2 worm cellular contexts compared by ENCODE assay signal in genomic region chrII:5907482-5907881, ce11.
TF ChIP-seq lines count a peak whose summit lies in the region.

TSS of gene vps-35 (plus strand) at chrII:5907816.

TF ChIP-seq in whole organism, L1 larva, 84 proteins besides CTCF, POLR2A, EP300 and RAD21 (continued from another document and continues in another):
- TF ChIP-seq C16A3.4 (tag; optimal IDR thresholded peaks at IDR 0.05; lab: Kevin White, UChicago): peak; percentile 47
- no peak for TF ChIP-seq fkh-4 (tag; optimal IDR thresholded peaks at IDR 0.05; lab: Kevin White, UChicago; ENCODE audit: borderline replicate concordance)
- no peak for TF ChIP-seq ceh-82 (tag; optimal IDR thresholded peaks at IDR 0.05; lab: Kevin White, UChicago)
- no peak for TF ChIP-seq ceh-63 (GFP tag; optimal IDR thresholded peaks at IDR 0.05; lab: Kevin White, UChicago)
- no peak for TF ChIP-seq C04F5.9 (tag; optimal IDR thresholded peaks at IDR 0.05; lab: Kevin White, UChicago)
- TF ChIP-seq tlp-1 (tag; optimal IDR thresholded peaks at IDR 0.05; lab: Kevin White, UChicago): no peak
- TF ChIP-seq sox-4 (tag; optimal IDR thresholded peaks at IDR 0.05; lab: Kevin White, UChicago): no peak
- no peak for TF ChIP-seq elt-2 (tag; optimal IDR thresholded peaks at IDR 0.05; lab: Kevin White, UChicago)
- peak; percentile 32 for TF ChIP-seq skn-1 (tag; optimal IDR thresholded peaks at IDR 0.05; lab: Kevin White, UChicago)
- TF ChIP-seq nhr-20 (tag; optimal IDR thresholded peaks at IDR 0.05; lab: Kevin White, UChicago): peak; percentile 32
- TF ChIP-seq efl-3 (GFP tag; optimal IDR thresholded peaks at IDR 0.05; lab: Kevin White, UChicago): no peak
- peak in 2 of 3 experiments; percentile 49 to 58 for TF ChIP-seq dpl-1 (GFP tag; optimal IDR thresholded peaks at IDR 0.05; lab: Kevin White, UChicago)
- no peak for TF ChIP-seq lin-14 (GFP tag; optimal IDR thresholded peaks at IDR 0.05; lab: Kevin White, UChicago)
- no peak for TF ChIP-seq dsc-1 (tag; optimal IDR thresholded peaks at IDR 0.05; lab: Kevin White, UChicago)
- TF ChIP-seq pag-3 (tag; optimal IDR thresholded peaks at IDR 0.05; lab: Kevin White, UChicago; ENCODE audit: borderline replicate concordance, insufficient read depth): peak; percentile 40
- TF ChIP-seq mdl-1 (tag; optimal IDR thresholded peaks at IDR 0.05; lab: Kevin White, UChicago): no peak
- no peak for TF ChIP-seq unc-98 (GFP tag; IDR thresholded peaks at IDR 0.05; lab: Robert Waterston, UW)
- no peak for TF ChIP-seq jun-1 (tag; optimal IDR thresholded peaks at IDR 0.05; lab: Kevin White, UChicago)
- TF ChIP-seq nhr-47 (tag; optimal IDR thresholded peaks at IDR 0.05; lab: Kevin White, UChicago): no peak
- no peak for TF ChIP-seq nhr-237 (tag; optimal IDR thresholded peaks at IDR 0.05; lab: Kevin White, UChicago)
- no peak for TF ChIP-seq fkh-8 (tag; optimal IDR thresholded peaks at IDR 0.05; lab: Kevin White, UChicago)
- TF ChIP-seq xbp-1 (tag; optimal IDR thresholded peaks at IDR 0.05; lab: Kevin White, UChicago): no peak
- no peak for TF ChIP-seq vab-15 (tag; optimal IDR thresholded peaks at IDR 0.05; lab: Kevin White, UChicago)
- TF ChIP-seq egl-27 (tag; optimal IDR thresholded peaks at IDR 0.05; lab: Kevin White, UChicago): no peak
- TF ChIP-seq grh-1 (GFP tag; IDR thresholded peaks at IDR 0.05; lab: Robert Waterston, UW): no peak
- no peak for TF ChIP-seq Y116A8C.19 (tag; optimal IDR thresholded peaks at IDR 0.05; lab: Kevin White, UChicago; ENCODE audit: borderline replicate concordance)
- no peak for TF ChIP-seq ztf-11 (tag; optimal IDR thresholded peaks at IDR 0.05; lab: Kevin White, UChicago)
- no peak for TF ChIP-seq lir-3 (tag; optimal IDR thresholded peaks at IDR 0.05; lab: Kevin White, UChicago; ENCODE audit: poor library complexity)
- no peak for TF ChIP-seq hlh-17 (GFP tag; optimal IDR thresholded peaks at IDR 0.05; lab: Kevin White, UChicago; ENCODE audit: borderline replicate concordance)
- TF ChIP-seq ets-5 (GFP tag; IDR thresholded peaks at IDR 0.05; lab: Robert Waterston, UW): no peak
- no peak for TF ChIP-seq alr-1 (tag; optimal IDR thresholded peaks at IDR 0.05; lab: Kevin White, UChicago; ENCODE audit: borderline replicate concordance)
- TF ChIP-seq snu-23 (GFP tag; optimal IDR thresholded peaks at IDR 0.05; lab: Kevin White, UChicago): peak; percentile 26
- no peak for TF ChIP-seq nhr-19 (GFP tag; conservative IDR thresholded peaks at IDR 0.05; lab: Robert Waterston, UW)
- TF ChIP-seq unc-30 (tag; optimal IDR thresholded peaks at IDR 0.05; lab: Kevin White, UChicago): no peak
- TF ChIP-seq lin-35 (GFP tag; optimal IDR thresholded peaks at IDR 0.05; lab: Kevin White, UChicago): peak; percentile 31 to 70
- no peak for TF ChIP-seq nhr-28 (tag; optimal IDR thresholded peaks at IDR 0.05; lab: Kevin White, UChicago)
- no peak for TF ChIP-seq swsn-7 (tag; optimal IDR thresholded peaks at IDR 0.05; lab: Kevin White, UChicago)
- no peak for TF ChIP-seq F16B12.6 (tag; optimal IDR thresholded peaks at IDR 0.05; lab: Kevin White, UChicago)
- TF ChIP-seq unc-86 (tag; optimal IDR thresholded peaks at IDR 0.05; lab: Kevin White, UChicago): no peak
- TF ChIP-seq lin-15B (tag; optimal IDR thresholded peaks at IDR 0.05; lab: Kevin White, UChicago): peak; percentile 4
- TF ChIP-seq aly-2 (tag; optimal IDR thresholded peaks at IDR 0.05; lab: Kevin White, UChicago): no peak
- TF ChIP-seq nhr-77 (tag; optimal IDR thresholded peaks at IDR 0.05; lab: Kevin White, UChicago): no peak
- no peak for TF ChIP-seq nhr-84 (tag; optimal IDR thresholded peaks at IDR 0.05; lab: Kevin White, UChicago)
- no peak for TF ChIP-seq elt-3 (tag; optimal IDR thresholded peaks at IDR 0.05; lab: Kevin White, UChicago)
- TF ChIP-seq C34B4.2 (tag; optimal IDR thresholded peaks at IDR 0.05; lab: Kevin White, UChicago): no peak
- TF ChIP-seq pax-3 (tag; optimal IDR thresholded peaks at IDR 0.05; lab: Kevin White, UChicago): no peak
- TF ChIP-seq ztf-4 (tag; optimal IDR thresholded peaks at IDR 0.05; lab: Kevin White, UChicago): no peak
- TF ChIP-seq mef-2 (tag; optimal IDR thresholded peaks at IDR 0.05; lab: Kevin White, UChicago): no peak
- TF ChIP-seq ceh-90 (tag; optimal IDR thresholded peaks at IDR 0.05; lab: Kevin White, UChicago): no peak
- no peak for TF ChIP-seq egl-13 (tag; optimal IDR thresholded peaks at IDR 0.05; lab: Kevin White, UChicago)
- TF ChIP-seq unc-62 (GFP tag; optimal IDR thresholded peaks at IDR 0.05; lab: Kevin White, UChicago): no peak
- TF ChIP-seq nhr-90 (tag; optimal IDR thresholded peaks at IDR 0.05; lab: Kevin White, UChicago; ENCODE audit: poor library complexity): no peak
- TF ChIP-seq nhr-71 (tag; optimal IDR thresholded peaks at IDR 0.05; lab: Kevin White, UChicago): peak; percentile 9
- no peak for TF ChIP-seq irx-1 (tag; optimal IDR thresholded peaks at IDR 0.05; lab: Kevin White, UChicago)
- TF ChIP-seq blmp-1 (tag; optimal IDR thresholded peaks at IDR 0.05; lab: Kevin White, UChicago): peak; percentile 64
- TF ChIP-seq hpl-2 (GFP tag; optimal IDR thresholded peaks at IDR 0.05; lab: Kevin White, UChicago): no peak
- no peak for TF ChIP-seq ceh-88 (GFP tag; IDR thresholded peaks at IDR 0.05; lab: Robert Waterston, UW)
- TF ChIP-seq lin-13 (GFP tag; optimal IDR thresholded peaks at IDR 0.05; lab: Kevin White, UChicago): no peak
- TF ChIP-seq fos-1 (tag; optimal IDR thresholded peaks at IDR 0.05; lab: Kevin White, UChicago): no peak
- TF ChIP-seq nhr-85 (tag; lab: Kevin White, UChicago): peak; percentile 70
- TF ChIP-seq rnt-1 (tag; optimal IDR thresholded peaks at IDR 0.05; lab: Kevin White, UChicago): no peak
- no peak for TF ChIP-seq pqm-1 (tag; optimal IDR thresholded peaks at IDR 0.05; lab: Kevin White, UChicago)
- TF ChIP-seq fkh-10 (GFP tag; optimal IDR thresholded peaks at IDR 0.05; lab: Kevin White, UChicago): no peak
- no peak for TF ChIP-seq ceh-8 (GFP tag; optimal IDR thresholded peaks at IDR 0.05; lab: Kevin White, UChicago)
- TF ChIP-seq sptf-1 (tag; optimal IDR thresholded peaks at IDR 0.05; lab: Kevin White, UChicago): no peak
- TF ChIP-seq tbx-2 (tag; optimal IDR thresholded peaks at IDR 0.05; lab: Kevin White, UChicago): no peak
- TF ChIP-seq efl-1 (optimal IDR thresholded peaks at IDR 0.05; lab: Kevin White, UChicago): peak; percentile 45 to 49
- peak; percentile 40 to 91 for TF ChIP-seq efl-1 (GFP tag; optimal IDR thresholded peaks at IDR 0.05 in 1 of 2; lab: Kevin White, UChicago)
- peak; percentile 24 for TF ChIP-seq mep-1 (tag; optimal IDR thresholded peaks at IDR 0.05; lab: Kevin White, UChicago)

TF ChIP-seq in whole organism, L4 larva, 104 proteins besides CTCF, POLR2A, EP300 and RAD21 (continued from another document and continues in another):
- TF ChIP-seq zfp-2 (tag; optimal IDR thresholded peaks at IDR 0.05; lab: Kevin White, UChicago) (no peak), lin-29 (GFP tag; IDR thresholded peaks at IDR 0.05; lab: Robert Waterston, UW) (no peak), ztf-11 (tag; optimal IDR thresholded peaks at IDR 0.05; lab: Kevin White, UChicago) (no peak), nhr-48 (tag; optimal IDR thresholded peaks at IDR 0.05; lab: Kevin White, UChicago) (no peak), nhr-111 (GFP tag; optimal IDR thresholded peaks at IDR 0.05; lab: Kevin White, UChicago) (no peak), duxl-1 (tag; optimal IDR thresholded peaks at IDR 0.05; lab: Kevin White, UChicago; ENCODE audit: poor library complexity) (no peak), ceh-62 (tag; optimal IDR thresholded peaks at IDR 0.05; lab: Kevin White, UChicago) (no peak), zip-11 (GFP tag; IDR thresholded peaks at IDR 0.05; lab: Robert Waterston, UW) (no peak), egl-27 (tag; optimal IDR thresholded peaks at IDR 0.05; lab: Kevin White, UChicago) (no peak), daf-19 (GFP tag; conservative IDR thresholded peaks at IDR 0.05; lab: Robert Waterston, UW) (no peak), ZK337.2 (GFP tag; IDR thresholded peaks at IDR 0.05; lab: Robert Waterston, UW) (no peak), lsy-2 (tag; optimal IDR thresholded peaks at IDR 0.05; lab: Kevin White, UChicago) (peak in 1 of 2 experiments; percentile 52), ama-1 (optimal IDR thresholded peaks at IDR 0.05; lab: Kevin White, UChicago) (no peak), fkh-10 (GFP tag; optimal IDR thresholded peaks at IDR 0.05; lab: Kevin White, UChicago) (no peak), madf-9 (GFP tag; conservative IDR thresholded peaks at IDR 0.05; lab: Robert Waterston, UW) (no peak), ceh-28 (tag; optimal IDR thresholded peaks at IDR 0.05; lab: Kevin White, UChicago) (no peak), ceh-32 (tag; optimal IDR thresholded peaks at IDR 0.05; lab: Kevin White, UChicago; ENCODE audit: poor library complexity) (no peak), zip-2 (tag; optimal IDR thresholded peaks at IDR 0.05; lab: Kevin White, UChicago) (no peak), lin-13 (GFP tag; optimal IDR thresholded peaks at IDR 0.05; lab: Kevin White, UChicago) (no peak), fos-1 (tag; optimal IDR thresholded peaks at IDR 0.05; lab: Kevin White, UChicago) (no peak), ceh-20 (GFP tag; IDR thresholded peaks at IDR 0.05; lab: Robert Waterston, UW) (no peak), egl-43 (GFP tag; IDR thresholded peaks at IDR 0.05; lab: Robert Waterston, UW) (no peak), lim-7 (GFP tag; IDR thresholded peaks at IDR 0.05; lab: Robert Waterston, UW) (no peak), R02D3.7 (tag; optimal IDR thresholded peaks at IDR 0.05; lab: Kevin White, UChicago) (no peak), dmd-6 (GFP tag; IDR thresholded peaks at IDR 0.05; lab: Robert Waterston, UW) (peak; percentile 13; the same call in 1 of the 2 replicates), F37D6.2 (tag; optimal IDR thresholded peaks at IDR 0.05; lab: Kevin White, UChicago) (no peak), lin-1 (GFP tag; IDR thresholded peaks at IDR 0.05; lab: Robert Waterston, UW) (no peak), nhr-76 (tag; optimal IDR thresholded peaks at IDR 0.05; lab: Kevin White, UChicago) (no peak), spr-1 (tag; optimal IDR thresholded peaks at IDR 0.05; lab: Kevin White, UChicago) (no peak), unc-130 (GFP tag; optimal IDR thresholded peaks at IDR 0.05; lab: Kevin White, UChicago) (no peak), ztf-7 (tag; optimal IDR thresholded peaks at IDR 0.05; lab: Kevin White, UChicago) (no peak), nhr-102 (tag; optimal IDR thresholded peaks at IDR 0.05; lab: Kevin White, UChicago) (no peak), lin-15B (tag; optimal IDR thresholded peaks at IDR 0.05; lab: Kevin White, UChicago) (no peak), Y105C5A.15 (GFP tag; IDR thresholded peaks at IDR 0.05; lab: Robert Waterston, UW) (no peak), lin-39 (tag; optimal IDR thresholded peaks at IDR 0.05; lab: Kevin White, UChicago) (no peak), nhr-6 (tag; optimal IDR thresholded peaks at IDR 0.05; lab: Kevin White, UChicago) (peak; percentile 56), snpc-1.2 (GFP tag; IDR thresholded peaks at IDR 0.05; lab: Robert Waterston, UW) (no peak), dmd-8 (GFP tag; IDR thresholded peaks at IDR 0.05; lab: Robert Waterston, UW) (no peak), zfp-3 (GFP tag; conservative IDR thresholded peaks at IDR 0.05; lab: Robert Waterston, UW) (no peak), rbr-2 (tag; optimal IDR thresholded peaks at IDR 0.05; lab: Kevin White, UChicago) (no peak), T26A8.4 (GFP tag; IDR thresholded peaks at IDR 0.05; lab: Robert Waterston, UW) (no peak), jun-1 (tag; optimal IDR thresholded peaks at IDR 0.05; lab: Kevin White, UChicago) (no peak), nhr-237 (tag; optimal IDR thresholded peaks at IDR 0.05; lab: Kevin White, UChicago) (no peak), nhr-77 (tag; optimal IDR thresholded peaks at IDR 0.05; lab: Kevin White, UChicago) (no peak), hmg-1.1 (GFP tag; IDR thresholded peaks at IDR 0.05; lab: Robert Waterston, UW) (0 out of 2 replicates have a peak, but pooled peaks have one; percentile 35), mdt-29 (GFP tag; IDR thresholded peaks at IDR 0.05; lab: Robert Waterston, UW) (no peak), tra-1 (GFP tag; IDR thresholded peaks at IDR 0.05; lab: Robert Waterston, UW) (no peak), tag-97 (GFP tag; IDR thresholded peaks at IDR 0.05; lab: Robert Waterston, UW) (no peak), Y5F2A.4 (GFP tag; optimal IDR thresholded peaks at IDR 0.05; lab: Kevin White, UChicago) (no peak), F49E8.2 (tag; optimal IDR thresholded peaks at IDR 0.05; lab: Kevin White, UChicago; ENCODE audit: borderline replicate concordance) (no peak), gei-8 (GFP tag; optimal IDR thresholded peaks at IDR 0.05; lab: Kevin White, UChicago) (no peak), set-16 (GFP tag; IDR thresholded peaks at IDR 0.05; lab: Robert Waterston, UW) (no peak), dpl-1 (GFP tag; optimal IDR thresholded peaks at IDR 0.05; lab: Kevin White, UChicago) (peak; percentile 19), mep-1 (tag; optimal IDR thresholded peaks at IDR 0.05; lab: Kevin White, UChicago) (peak; percentile 45), lin-38 (GFP tag; IDR thresholded peaks at IDR 0.05; lab: Robert Waterston, UW) (peak; percentile 90), F26F4.8 (GFP tag; conservative IDR thresholded peaks at IDR 0.05; lab: Robert Waterston, UW) (no peak), hlh-30 (tag; optimal IDR thresholded peaks at IDR 0.05; lab: Kevin White, UChicago; ENCODE audit: insufficient read depth) (peak; percentile 44), Y48G9A.11 (GFP tag; IDR thresholded peaks at IDR 0.05; lab: Robert Waterston, UW) (no peak), skn-1 (tag; optimal IDR thresholded peaks at IDR 0.05; lab: Kevin White, UChicago) (no peak), T20F7.1 (GFP tag; optimal IDR thresholded peaks at IDR 0.05; lab: Kevin White, UChicago) (peak; percentile 64), nhr-28 (tag; optimal IDR thresholded peaks at IDR 0.05; lab: Kevin White, UChicago) (peak; percentile 76), mes-2 (tag; optimal IDR thresholded peaks at IDR 0.05; lab: Kevin White, UChicago; ENCODE audit: poor library complexity, severe bottlenecking) (peak; percentile 46), F10B5.3 (tag; optimal IDR thresholded peaks at IDR 0.05; lab: Kevin White, UChicago) (no peak), madf-5 (GFP tag; IDR thresholded peaks at IDR 0.05; lab: Robert Waterston, UW) (no peak), cey-2 (tag; optimal IDR thresholded peaks at IDR 0.05; lab: Kevin White, UChicago; ENCODE audit: borderline replicate concordance, insufficient read depth) (no peak), mxl-2 (GFP tag; conservative IDR thresholded peaks at IDR 0.05; lab: Robert Waterston, UW) (no peak), pqm-1 (tag; optimal IDR thresholded peaks at IDR 0.05; lab: Kevin White, UChicago) (peak; percentile 58), zag-1 (tag; optimal IDR thresholded peaks at IDR 0.05; lab: Kevin White, UChicago) (no peak), daf-8 (GFP tag; IDR thresholded peaks at IDR 0.05; lab: Robert Waterston, UW) (no peak), dve-1 (tag; optimal IDR thresholded peaks at IDR 0.05; lab: Kevin White, UChicago; ENCODE audit: insufficient read depth) (peak; percentile 30), attf-4 (tag; optimal IDR thresholded peaks at IDR 0.05; lab: Kevin White, UChicago) (no peak), daf-12 (tag; optimal IDR thresholded peaks at IDR 0.05; lab: Kevin White, UChicago) (no peak), unc-39 (tag; optimal IDR thresholded peaks at IDR 0.05; lab: Kevin White, UChicago) (no peak), D1046.2 (GFP tag; IDR thresholded peaks at IDR 0.05; lab: Robert Waterston, UW) (no peak), nhr-10 (tag; optimal IDR thresholded peaks at IDR 0.05; lab: Kevin White, UChicago) (no peak), ctbp-1 (GFP tag; IDR thresholded peaks at IDR 0.05; lab: Robert Waterston, UW) (no peak), pha-4 (GFP tag; IDR thresholded peaks at IDR 0.05; lab: Robert Waterston, UW) (no peak), pha-4 (tag; optimal IDR thresholded peaks at IDR 0.05; lab: Kevin White, UChicago) (peak; percentile 22), ces-1 (GFP tag; optimal IDR thresholded peaks at IDR 0.05; lab: Kevin White, UChicago) (no peak)
